Worm (Caenorhabditis elegans) whole organism, L4 larva: ENCODE results near the gene Y41E3.18.

Experiments used
- F37D6.2 ChIP-seq: sonication (generic microtip); optimal IDR thresholded peaks from 2 replicates; lab custom pipeline; 2016; ENCODE audit warnings: mild to moderate bottlenecking, missing genetic modification characterization, missing compliant biosample characterization
- Y48G9A.11 ChIP-seq: fragments of 200-800 bp; sonication (Bioruptor generic); IDR thresholded peaks from 2 replicates; pipeline ENCODE4 v1.3.6; 2022; ENCODE audit warnings: missing genetic modification reagents, missing genetic modification characterization, missing compliant biosample characterization
- aha-1 ChIP-seq: fragments of 150-350 bp; peaks from one replicate; lab custom pipeline; 2014; ENCODE audit warnings: missing biosample characterization, missing genetic modification characterization
- ceh-20 ChIP-seq: fragments of 200-800 bp; sonication (Bioruptor generic); IDR thresholded peaks from 2 replicates; pipeline ENCODE4 v1.3.6; 2022; ENCODE audit warnings: missing genetic modification reagents, missing genetic modification characterization, missing compliant biosample characterization
- ceh-44 ChIP-seq: fragments of 200-800 bp; sonication (Bioruptor generic); IDR thresholded peaks from 2 replicates; pipeline ENCODE4 v1.3.6; 2022; ENCODE audit warnings: missing genetic modification reagents, missing genetic modification characterization, missing compliant biosample characterization
- ctbp-1 ChIP-seq: fragments of 200-800 bp; sonication (Bioruptor generic); IDR thresholded peaks from 2 replicates; pipeline ENCODE4 v1.3.6; 2022; ENCODE audit warnings: missing genetic modification reagents, missing genetic modification characterization, missing compliant biosample characterization
- daf-16 ChIP-seq, 3 experiments: sonication (generic microtip); optimal IDR thresholded peaks; 2 replicates each; lab custom pipeline; 2016 to 2017; ENCODE audit warnings: missing genetic modification characterization in 3 of 3, missing genetic modification reagents in 3 of 3, mild to moderate bottlenecking in 2 of 3, missing compliant biosample characterization in 2 of 3, missing biosample characterization in 1 of 3, moderate library complexity in 1 of 3
- daf-8 ChIP-seq: fragments of 200-800 bp; sonication (Bioruptor generic); IDR thresholded peaks from 2 replicates; pipeline ENCODE4 v1.3.6; 2022; ENCODE audit warnings: missing genetic modification characterization, missing compliant biosample characterization
- dmd-6 ChIP-seq: fragments of 200-800 bp; sonication (Bioruptor generic); IDR thresholded peaks from 2 replicates; pipeline ENCODE4 v1.3.6; 2022; ENCODE audit warnings: missing genetic modification reagents, missing genetic modification characterization, missing compliant biosample characterization
- dmd-8 ChIP-seq: fragments of 200-800 bp; sonication (Bioruptor generic); IDR thresholded peaks from 2 replicates; pipeline ENCODE4 v1.3.6; 2022; ENCODE audit warnings: missing genetic modification characterization, missing compliant biosample characterization
- fkh-10 ChIP-seq: fragments of 150-350 bp; optimal IDR thresholded peaks from 2 replicates; lab custom pipeline; 2014; ENCODE audit warnings: missing biosample characterization, missing genetic modification reagents, missing genetic modification characterization
- fos-1 ChIP-seq: fragments of 150-350 bp; optimal IDR thresholded peaks from 2 replicates; lab custom pipeline; 2014; ENCODE audit warnings: missing biosample characterization, missing genetic modification characterization
- gei-8 ChIP-seq: fragments of 200-800 bp; sonication (Bioruptor generic); optimal IDR thresholded peaks from 2 replicates; lab custom pipeline; 2018; ENCODE audit warnings: mild to moderate bottlenecking, missing genetic modification characterization, missing compliant biosample characterization
- hif-1 ChIP-seq, 2 experiments: sonication (generic microtip); optimal IDR thresholded peaks; 2 replicates each; lab custom pipeline; 2016 to 2017; ENCODE audit warnings: missing compliant biosample characterization in 2 of 2, missing genetic modification characterization in 2 of 2, missing genetic modification reagents in 2 of 2, missing genotype in 2 of 2, mild to moderate bottlenecking in 1 of 2
- hlh-11 ChIP-seq: fragments of 200-800 bp; sonication (Bioruptor generic); optimal IDR thresholded peaks from 2 replicates; lab custom pipeline; 2018; ENCODE audit warnings: mild to moderate bottlenecking, missing genetic modification characterization, missing compliant biosample characterization
- lin-1 ChIP-seq: fragments of 200-800 bp; sonication (Bioruptor generic); IDR thresholded peaks from 2 replicates; pipeline ENCODE4 v1.3.6; 2022; ENCODE audit warnings: missing genetic modification reagents, missing genetic modification characterization, missing compliant biosample characterization
- lin-13 ChIP-seq: fragments of 150-350 bp; optimal IDR thresholded peaks from 2 replicates; lab custom pipeline; 2014; ENCODE audit warnings: missing biosample characterization, missing genetic modification reagents, missing genetic modification characterization
- mdl-1 ChIP-seq, 2 experiments: fragments of 150-350 bp in 1 of 2; sonication (generic microtip) in 1 of 2; optimal IDR thresholded peaks; 2 replicates each; lab custom pipeline; 2014 to 2017; ENCODE audit warnings: missing biosample characterization in 2 of 2, missing genetic modification characterization in 2 of 2
- mdt-29 ChIP-seq: fragments of 200-800 bp; sonication (Bioruptor generic); IDR thresholded peaks from 2 replicates; pipeline ENCODE4 v1.3.6; 2022; ENCODE audit warnings: missing genetic modification reagents, missing genetic modification characterization, missing compliant biosample characterization
- mxl-3 ChIP-seq: fragments of 200-800 bp; sonication (Bioruptor generic); optimal IDR thresholded peaks from 2 replicates; lab custom pipeline; 2018; ENCODE audit warnings: mild to moderate bottlenecking, missing genetic modification characterization, missing compliant biosample characterization
- nhr-11 ChIP-seq: fragments of 150-350 bp; optimal IDR thresholded peaks from 2 replicates; lab custom pipeline; 2014; ENCODE audit warnings: missing biosample characterization, missing genetic modification characterization
- nhr-41 ChIP-seq: fragments of 200-800 bp; sonication (Bioruptor generic); IDR thresholded peaks from 2 replicates; pipeline ENCODE4 v1.3.6; 2022; ENCODE audit warnings: missing genetic modification reagents, missing genetic modification characterization, missing compliant biosample characterization
- nhr-48 ChIP-seq: sonication (generic microtip); optimal IDR thresholded peaks from 2 replicates; lab custom pipeline; 2016; ENCODE audit warnings: mild to moderate bottlenecking, missing genetic modification characterization, missing compliant biosample characterization
- nhr-77 ChIP-seq: fragments of 150-350 bp; optimal IDR thresholded peaks from 2 replicates; lab custom pipeline; 2014; ENCODE audit warnings: missing biosample characterization, missing genetic modification characterization
- php-3 ChIP-seq: fragments of 200-800 bp; sonication (Bioruptor generic); IDR thresholded peaks from 2 replicates; pipeline ENCODE4 v1.3.6; 2022; ENCODE audit warnings: missing genetic modification reagents, missing genetic modification characterization, missing compliant biosample characterization
- snpc-1.2 ChIP-seq: fragments of 200-800 bp; sonication (Bioruptor generic); IDR thresholded peaks from 2 replicates; pipeline ENCODE4 v1.3.6; 2022; ENCODE audit warnings: missing genetic modification reagents, missing genetic modification characterization, missing compliant biosample characterization
- spr-1 ChIP-seq: sonication (generic microtip); optimal IDR thresholded peaks from 2 replicates; lab custom pipeline; 2016; ENCODE audit warnings: mild to moderate bottlenecking, missing genetic modification characterization, missing compliant biosample characterization
- tra-1 ChIP-seq: fragments of 200-800 bp; sonication (Bioruptor generic); IDR thresholded peaks from 2 replicates; pipeline ENCODE4 v1.3.6; 2022; ENCODE audit warnings: missing genetic modification reagents, missing genetic modification characterization, missing compliant biosample characterization
- unc-130 ChIP-seq: sonication (generic microtip); optimal IDR thresholded peaks from 2 replicates; lab custom pipeline; 2016; ENCODE audit warnings: missing genetic modification reagents, missing genetic modification characterization, missing compliant biosample characterization
- unc-62 ChIP-seq, 3 experiments: fragments of 150-350 bp in 1 of 3; sonication (generic microtip); optimal IDR thresholded peaks in 2 of 3; peaks in 1 of 3; 1 replicate in 1 of 3; 2 replicates in 2 of 3; lab custom pipeline; 2014 to 2017; ENCODE audit warnings: missing biosample characterization in 3 of 3, missing genetic modification characterization in 3 of 3, missing genetic modification reagents in 3 of 3, missing genotype in 1 of 3
- zfp-3 ChIP-seq: fragments of 200-800 bp; sonication (Bioruptor generic); conservative IDR thresholded peaks from 2 replicates; pipeline ENCODE4 v1.3.6; 2022; ENCODE audit warnings: missing genetic modification reagents, missing genetic modification characterization, missing compliant biosample characterization
- zip-11 ChIP-seq: fragments of 200-800 bp; sonication (Bioruptor generic); IDR thresholded peaks from 2 replicates; pipeline ENCODE4 v1.3.6; 2022; ENCODE audit warnings: missing genetic modification characterization, missing compliant biosample characterization

Y41E3.18 gene

DNA sequence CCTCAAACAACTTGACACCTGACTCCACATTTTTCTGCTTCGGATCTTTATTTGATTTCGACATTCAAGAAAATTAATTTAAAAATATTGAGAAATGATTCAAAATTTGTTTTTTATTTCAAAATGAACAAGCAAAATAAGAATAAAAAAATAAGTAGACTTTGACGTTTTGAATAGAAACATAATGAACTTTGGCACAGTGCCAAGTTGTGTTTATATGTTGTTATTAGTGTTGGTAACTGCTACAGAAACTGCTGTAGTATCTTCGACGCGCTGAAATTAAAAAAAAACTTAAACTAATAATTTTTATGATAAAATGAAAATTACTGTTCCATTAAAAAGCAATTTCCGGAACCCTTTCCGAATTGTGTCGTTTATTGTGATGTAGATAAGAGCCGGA is at the start of gene Y41E3.18:
Gene Y41E3.18, minus strand, starts transcription at position 101 of the 400 bp plus-strand sequence.
- TF ChIP-seq ceh-20 (no peak), daf-16 (GFP tag; optimal IDR thresholded peaks at IDR 0.05; lab: Kevin White, UChicago) (no peak), daf-16 (tag; optimal IDR thresholded peaks at IDR 0.05; lab: Kevin White, UChicago) (no peak), mdt-29 (GFP tag; lab: Robert Waterston, UW) (no peak), daf-8 (GFP tag; lab: Robert Waterston, UW) (no peak), dmd-8 (GFP tag; lab: Robert Waterston, UW) (no peak), fos-1 (tag; lab: Kevin White, UChicago) (no peak), zfp-3 (GFP tag; lab: Robert Waterston, UW) (no peak), mdl-1 (tag; optimal IDR thresholded peaks at IDR 0.05; lab: Kevin White, UChicago) (no peak), nhr-41 (no peak), nhr-77 (tag; lab: Kevin White, UChicago) (no peak), ctbp-1 (no peak), php-3 (GFP tag; lab: Robert Waterston, UW) (no peak), mxl-3 (no peak), Y48G9A.11 (no peak), F37D6.2 (no peak), hif-1 (tag; optimal IDR thresholded peaks at IDR 0.05; lab: Kevin White, UChicago) (no peak), spr-1 (tag; lab: Kevin White, UChicago) (no peak)
- TF ChIP-seq, all 104 proteins: peak for 0

DNA sequence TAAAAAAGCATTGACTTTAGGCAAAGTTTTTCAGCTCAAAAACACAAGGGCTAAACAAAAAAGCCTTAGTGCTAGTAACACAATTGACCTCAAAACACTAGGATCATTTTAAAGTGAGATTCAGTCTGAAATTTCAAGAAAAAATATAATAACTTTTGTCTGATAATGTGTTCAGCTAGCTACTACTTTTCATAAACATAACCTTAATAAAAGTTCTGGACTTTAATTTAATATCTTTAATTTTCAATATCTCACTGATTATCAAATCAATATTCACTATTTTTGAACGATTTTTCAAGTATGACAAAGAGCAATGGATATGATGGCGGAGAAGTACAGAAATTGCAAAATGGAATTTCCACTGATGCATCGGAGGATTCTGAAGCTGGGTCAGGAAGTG is 48.8 kb upstream of the Y41E3.18 start, which contains the start of gene M199.135:
Gene M199.135, plus strand, starts transcription at position 301 of the 400 bp plus-strand sequence.
- no peak for TF ChIP-seq dmd-6 (GFP tag; lab: Robert Waterston, UW)
- TF ChIP-seq fkh-10 (GFP tag; lab: Kevin White, UChicago): no peak
- no peak for TF ChIP-seq hlh-11
- TF ChIP-seq nhr-48: no peak
- no peak for TF ChIP-seq lin-1 (GFP tag; lab: Robert Waterston, UW)
- TF ChIP-seq ceh-44 (GFP tag; lab: Robert Waterston, UW): no peak
- TF ChIP-seq tra-1 (GFP tag; lab: Robert Waterston, UW): no peak

DNA sequence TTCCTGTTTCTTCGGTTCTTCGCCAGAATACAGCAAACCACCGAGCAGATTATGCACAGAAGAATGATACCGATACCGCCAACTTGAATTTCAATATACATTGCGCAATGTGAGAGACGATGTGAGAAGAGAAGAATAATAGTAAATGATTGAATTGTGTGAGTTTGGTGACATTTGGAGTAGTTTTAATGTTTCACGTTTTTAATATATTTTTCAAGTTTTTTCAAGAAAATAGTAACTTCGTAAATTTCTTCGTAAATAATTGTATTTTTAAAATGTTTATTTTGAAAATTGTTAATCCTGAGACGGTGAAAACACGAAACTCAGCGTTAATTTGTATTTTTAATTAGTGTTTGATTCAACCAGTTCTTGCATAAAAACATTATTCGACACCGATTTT is 47.6 kb upstream of the Y41E3.18 start, which contains the start of gene M199.134:
Gene M199.134, minus strand, starts transcription at position 101 of the 400 bp plus-strand sequence.
- TF ChIP-seq nhr-11 (tag; lab: Kevin White, UChicago) (no peak), unc-62 (GFP tag; optimal IDR thresholded peaks at IDR 0.05 in 1 of 2; lab: Kevin White, UChicago) (peak in 1 of 2 experiments; percentile 37), unc-62 (tag; optimal IDR thresholded peaks at IDR 0.05; lab: Kevin White, UChicago) (no peak)

DNA sequence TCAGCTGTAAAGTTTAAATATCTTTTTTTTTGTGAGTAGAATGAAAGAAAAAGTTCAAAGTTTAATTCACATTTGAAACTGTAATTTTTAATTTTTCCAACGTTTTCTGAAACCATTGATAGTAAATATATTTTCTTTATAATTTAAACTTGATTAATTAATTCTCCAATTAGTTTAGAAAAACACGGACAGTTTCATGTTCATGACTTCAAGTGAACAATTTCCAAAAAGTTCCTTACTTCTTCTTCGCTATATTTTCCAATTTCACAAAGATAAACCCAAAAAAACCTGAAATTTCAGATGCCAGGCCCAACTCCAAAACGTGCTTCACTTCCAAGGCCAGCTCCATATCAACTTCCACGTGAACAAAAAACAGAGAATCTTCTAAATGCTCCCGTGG is 42.9 kb upstream of the Y41E3.18 start, which contains the start of gene M199.2:
Gene M199.2, plus strand, starts transcription at position 301 of the 400 bp plus-strand sequence.
- no peak for TF ChIP-seq zip-11
- peak in 1 of 2 experiments; percentile 73 for TF ChIP-seq unc-62 (GFP tag; optimal IDR thresholded peaks at IDR 0.05 in 1 of 2; lab: Kevin White, UChicago)
- no peak for TF ChIP-seq unc-62 (tag; optimal IDR thresholded peaks at IDR 0.05; lab: Kevin White, UChicago)
- TF ChIP-seq aha-1 (tag; lab: Kevin White, UChicago): peak; percentile 56

DNA sequence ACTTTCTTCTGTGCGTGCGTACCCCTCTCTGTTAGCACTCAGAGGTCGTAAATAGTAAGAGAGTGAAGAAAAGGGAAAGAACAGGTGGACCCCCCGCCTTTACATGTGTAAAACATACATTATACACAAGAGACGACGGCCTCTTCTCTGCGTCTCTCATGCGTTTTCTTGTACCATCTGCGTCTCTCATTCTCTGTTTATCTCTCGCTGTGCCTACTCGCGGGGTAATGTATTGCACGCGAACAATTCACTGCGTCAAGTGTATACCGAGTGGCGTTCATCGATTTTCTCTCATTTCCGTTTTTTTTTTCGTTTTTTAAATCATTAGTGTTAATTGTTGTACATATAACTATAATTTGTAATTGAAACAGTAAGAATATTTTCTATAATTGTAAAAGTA is 41.7 kb upstream of the Y41E3.18 start:
- TF ChIP-seq lin-13 (GFP tag; lab: Kevin White, UChicago): peak; percentile 71
- no peak for TF ChIP-seq unc-130 (GFP tag; lab: Kevin White, UChicago)
- no peak for TF ChIP-seq gei-8 (GFP tag; lab: Kevin White, UChicago)
- TF ChIP-seq snpc-1.2 (GFP tag; lab: Robert Waterston, UW): peak; percentile 79
- TF ChIP-seq, all 104 proteins: peak for 2
